Worm (Caenorhabditis elegans) whole organism, late embryonic: ENCODE data around the gene F53F4.16.

Experiments used
- C08G9.2 ChIP-seq: sonication (generic microtip); optimal IDR thresholded peaks from 2 replicates; lab custom pipeline; 2016; ENCODE audit warnings: mild to moderate bottlenecking, missing genetic modification characterization, moderate library complexity, missing compliant biosample characterization
- C38D4.7 ChIP-seq: fragments of 200-800 bp; sonication (Bioruptor generic); optimal IDR thresholded peaks from 2 replicates; lab custom pipeline; 2018; ENCODE audit warnings: mild to moderate bottlenecking, missing genetic modification characterization, moderate library complexity, missing compliant biosample characterization
- F13H6.1 ChIP-seq: sonication (generic microtip); optimal IDR thresholded peaks from 2 replicates; lab custom pipeline; 2016; ENCODE audit warnings: missing genetic modification characterization, missing compliant biosample characterization
- K02D7.2 ChIP-seq: sonication (generic microtip); optimal IDR thresholded peaks from 2 replicates; lab custom pipeline; 2017; ENCODE audit warnings: mild to moderate bottlenecking, missing genetic modification characterization, missing compliant biosample characterization
- K09A11.1 ChIP-seq: sonication (generic microtip); optimal IDR thresholded peaks from 2 replicates; lab custom pipeline; 2017; ENCODE audit warnings: antibody characterized with exemption, mild to moderate bottlenecking, missing genetic modification characterization, missing compliant biosample characterization; ENCODE audit not compliant: insufficient read depth
- T23F11.4 ChIP-seq: fragments of 200-800 bp; sonication (Bioruptor generic); optimal IDR thresholded peaks from 2 replicates; lab custom pipeline; 2018; ENCODE audit warnings: mild to moderate bottlenecking, missing genetic modification characterization, missing compliant biosample characterization
- ceh-14 ChIP-seq: sonication (generic microtip); optimal IDR thresholded peaks from 2 replicates; lab custom pipeline; 2016; ENCODE audit warnings: missing genotype, missing genetic modification characterization, missing compliant biosample characterization
- ceh-19 ChIP-seq: fragments of 200-800 bp; sonication (Bioruptor generic); optimal IDR thresholded peaks from 2 replicates; lab custom pipeline; 2018; ENCODE audit warnings: mild to moderate bottlenecking, missing genetic modification characterization, missing compliant biosample characterization
- ceh-2 ChIP-seq: sonication (generic microtip); optimal IDR thresholded peaks from 2 replicates; lab custom pipeline; 2016; ENCODE audit warnings: missing genotype, missing genetic modification characterization, missing compliant biosample characterization
- ceh-24 ChIP-seq: sonication (generic microtip); optimal IDR thresholded peaks from 2 replicates; lab custom pipeline; 2016; ENCODE audit warnings: mild to moderate bottlenecking, missing genetic modification characterization, missing compliant biosample characterization
- ceh-34 ChIP-seq: sonication (generic microtip); optimal IDR thresholded peaks from 2 replicates; lab custom pipeline; 2016; ENCODE audit warnings: mild to moderate bottlenecking, missing genetic modification characterization, missing compliant biosample characterization
- ceh-45 ChIP-seq: fragments of 200-800 bp; sonication (Bioruptor generic); IDR thresholded peaks from 2 replicates; pipeline ENCODE4 v1.3.6; 2022; ENCODE audit warnings: missing genetic modification reagents, missing genetic modification characterization, missing compliant biosample characterization
- ceh-48 ChIP-seq: sonication (generic microtip); optimal IDR thresholded peaks from 2 replicates; lab custom pipeline; 2016; ENCODE audit warnings: missing genetic modification characterization, inconsistent platforms, missing compliant biosample characterization
- ceh-6 ChIP-seq: fragments of 200-800 bp; sonication (Bioruptor generic); optimal IDR thresholded peaks from 2 replicates; lab custom pipeline; 2018; ENCODE audit warnings: mild to moderate bottlenecking, missing genetic modification characterization, missing compliant biosample characterization
- dve-1 ChIP-seq: sonication (generic microtip); optimal IDR thresholded peaks from 2 replicates; lab custom pipeline; 2017; ENCODE audit warnings: antibody characterized with exemption, mild to moderate bottlenecking, missing genetic modification characterization, missing compliant biosample characterization
- elt-2 ChIP-seq: sonication (generic microtip); optimal IDR thresholded peaks from 2 replicates; lab custom pipeline; 2016; ENCODE audit warnings: missing genetic modification reagents, missing genetic modification characterization, missing compliant biosample characterization
- eyg-1 ChIP-seq: sonication (generic microtip); optimal IDR thresholded peaks from 2 replicates; lab custom pipeline; 2016; ENCODE audit warnings: missing genotype, missing genetic modification characterization, missing compliant biosample characterization
- fkh-10 ChIP-seq: fragments of 150-350 bp; optimal IDR thresholded peaks from 2 replicates; lab custom pipeline; 2014; ENCODE audit warnings: missing biosample characterization, missing genetic modification reagents, missing genetic modification characterization
- fkh-6 ChIP-seq: sonication (generic microtip); optimal IDR thresholded peaks from 2 replicates; lab custom pipeline; 2016; ENCODE audit warnings: missing genetic modification characterization, missing compliant biosample characterization
- gmeb-2 ChIP-seq: sonication (generic microtip); optimal IDR thresholded peaks from 2 replicates; lab custom pipeline; 2016; ENCODE audit warnings: missing genetic modification characterization, inconsistent platforms, missing compliant biosample characterization
- hlh-15 ChIP-seq: sonication (generic microtip); optimal IDR thresholded peaks from 2 replicates; lab custom pipeline; 2016; ENCODE audit warnings: missing genetic modification characterization, missing compliant biosample characterization
- hlh-30 ChIP-seq: sonication (generic microtip); optimal IDR thresholded peaks from 2 replicates; lab custom pipeline; 2017; ENCODE audit warnings: antibody characterized with exemption, missing genetic modification characterization, missing compliant biosample characterization; ENCODE audit not compliant: insufficient read depth
- hlh-8 ChIP-seq: sonication (generic microtip); optimal IDR thresholded peaks from 2 replicates; lab custom pipeline; 2016; ENCODE audit warnings: missing genotype, missing genetic modification characterization, missing compliant biosample characterization
- npax-4 ChIP-seq: sonication (generic microtip); optimal IDR thresholded peaks from 2 replicates; lab custom pipeline; 2016; ENCODE audit warnings: missing genetic modification characterization, missing compliant biosample characterization
- pag-3 ChIP-seq: sonication (generic microtip); optimal IDR thresholded peaks from 2 replicates; lab custom pipeline; 2016; ENCODE audit warnings: missing compliant biosample characterization, missing genetic modification characterization, borderline replicate concordance
- pax-1 ChIP-seq: fragments of 150-350 bp; optimal IDR thresholded peaks from 2 replicates; lab custom pipeline; 2014; ENCODE audit warnings: missing biosample characterization, missing genetic modification characterization
- pha-2 ChIP-seq: sonication (generic microtip); optimal IDR thresholded peaks from 2 replicates; lab custom pipeline; 2017; ENCODE audit warnings: mild to moderate bottlenecking, missing genetic modification characterization, missing compliant biosample characterization
- pha-4 ChIP-seq: fragments of 150-350 bp; optimal IDR thresholded peaks from 2 replicates; lab custom pipeline; 2018; ENCODE audit warnings: missing biosample characterization, missing genetic modification reagents, missing genetic modification characterization
- rnt-1 ChIP-seq: sonication (generic microtip); optimal IDR thresholded peaks from 2 replicates; lab custom pipeline; 2016; ENCODE audit warnings: missing genetic modification characterization, missing compliant biosample characterization
- sox-2 ChIP-seq: fragments of 200-800 bp; sonication (Bioruptor generic); IDR thresholded peaks from 2 replicates; pipeline ENCODE4 v1.3.6; 2022; ENCODE audit warnings: missing genetic modification reagents, missing genetic modification characterization, missing compliant biosample characterization
- sox-4 ChIP-seq: sonication (generic microtip); optimal IDR thresholded peaks from 2 replicates; lab custom pipeline; 2017; ENCODE audit warnings: mild to moderate bottlenecking, missing genetic modification characterization, inconsistent platforms, missing compliant biosample characterization
- tbx-2 ChIP-seq: sonication (generic microtip); optimal IDR thresholded peaks from 2 replicates; lab custom pipeline; 2016; ENCODE audit warnings: missing genetic modification characterization, missing compliant biosample characterization
- tbx-7 ChIP-seq: sonication (generic microtip); optimal IDR thresholded peaks from 2 replicates; lab custom pipeline; 2016; ENCODE audit warnings: missing genotype, missing genetic modification characterization, missing compliant biosample characterization
- ttx-3 ChIP-seq: sonication (generic microtip); optimal IDR thresholded peaks from 2 replicates; lab custom pipeline; 2016; ENCODE audit warnings: missing genetic modification reagents, missing genetic modification characterization, missing compliant biosample characterization
- unc-3 ChIP-seq, 2 experiments: fragments of 200-800 bp in 1 of 2; sonication (Bioruptor generic) in 1 of 2; sonication (generic microtip) in 1 of 2; conservative IDR thresholded peaks in 1 of 2; optimal IDR thresholded peaks in 1 of 2; 2 replicates each; pipeline versions ENCODE4 v1.3.6 to Lab custom; 2016 to 2022; ENCODE audit warnings: missing compliant biosample characterization in 2 of 2, missing genetic modification characterization in 2 of 2, missing genetic modification reagents in 1 of 2
- unc-86 ChIP-seq: sonication (generic microtip); optimal IDR thresholded peaks from 2 replicates; lab custom pipeline; 2016; ENCODE audit warnings: missing genetic modification characterization, missing compliant biosample characterization
- ztf-16 ChIP-seq: sonication (generic microtip); optimal IDR thresholded peaks from 2 replicates; lab custom pipeline; 2017; ENCODE audit warnings: missing genetic modification characterization, missing compliant biosample characterization

F53F4.16 gene

DNA sequence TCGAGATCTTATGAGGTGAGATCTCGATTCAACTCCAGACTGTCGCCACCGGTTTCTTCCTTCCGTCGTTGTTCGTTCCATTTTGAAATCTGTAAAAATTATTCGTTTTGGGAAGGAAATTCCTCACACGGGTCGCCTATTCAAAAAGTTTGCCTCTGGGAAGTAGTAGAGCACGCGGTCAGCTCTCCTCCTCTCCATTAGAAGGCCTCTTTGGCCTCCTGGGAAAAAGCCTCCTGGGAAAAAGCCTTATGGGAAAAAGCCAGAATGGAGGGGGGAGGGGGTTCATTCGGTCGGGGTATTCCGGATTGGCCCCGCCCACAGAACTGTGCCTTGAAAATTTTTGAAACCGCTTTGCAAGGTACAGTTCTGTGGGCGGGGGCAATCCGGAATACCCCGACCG lies 26.0 kb upstream of the F53F4.16 start:
- TF ChIP-seq ttx-3 (tag; lab: Kevin White, UChicago) = no peak
- TF ChIP-seq unc-3 (GFP tag; conservative IDR thresholded peaks at IDR 0.05; lab: Robert Waterston, UW) = 0 out of 2 replicates have a peak, but pooled peaks have one; percentile 11
- no peak for TF ChIP-seq unc-3 (tag; optimal IDR thresholded peaks at IDR 0.05; lab: Kevin White, UChicago)
- TF ChIP-seq, all 69 proteins: peak for 1

DNA sequence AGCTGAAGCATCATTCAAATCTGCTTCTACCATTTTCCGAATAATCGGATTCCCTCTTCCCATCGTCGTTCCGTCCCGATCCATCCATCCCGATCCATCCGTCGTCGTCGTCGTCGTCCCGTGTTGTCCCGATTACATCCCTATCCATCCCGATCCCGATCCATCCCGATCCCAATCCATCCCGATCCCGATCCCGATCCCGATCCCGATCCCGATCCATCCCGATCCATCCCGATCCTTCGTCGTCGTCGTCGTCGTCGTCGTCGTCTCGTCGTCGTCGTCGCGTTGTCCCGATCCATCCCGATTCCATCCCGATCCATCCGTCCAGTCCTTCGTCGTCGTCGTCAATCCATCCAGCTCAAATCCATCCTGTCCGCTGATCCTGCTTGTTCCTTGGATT lies 25.6 kb upstream of the F53F4.16 start:
- no peak for TF ChIP-seq ceh-2 (tag; lab: Kevin White, UChicago)
- TF ChIP-seq sox-2 (GFP tag; lab: Robert Waterston, UW) = no peak
- no peak for TF ChIP-seq T23F11.4
- TF ChIP-seq tbx-7 (tag; lab: Kevin White, UChicago) = no peak
- TF ChIP-seq pax-1 (tag; lab: Kevin White, UChicago) = no peak
- no peak for TF ChIP-seq C08G9.2 (tag; lab: Kevin White, UChicago)
- TF ChIP-seq unc-86 = no peak
- TF ChIP-seq hlh-8 (tag; lab: Kevin White, UChicago) = no peak
- no peak for TF ChIP-seq hlh-15 (tag; lab: Kevin White, UChicago)

DNA sequence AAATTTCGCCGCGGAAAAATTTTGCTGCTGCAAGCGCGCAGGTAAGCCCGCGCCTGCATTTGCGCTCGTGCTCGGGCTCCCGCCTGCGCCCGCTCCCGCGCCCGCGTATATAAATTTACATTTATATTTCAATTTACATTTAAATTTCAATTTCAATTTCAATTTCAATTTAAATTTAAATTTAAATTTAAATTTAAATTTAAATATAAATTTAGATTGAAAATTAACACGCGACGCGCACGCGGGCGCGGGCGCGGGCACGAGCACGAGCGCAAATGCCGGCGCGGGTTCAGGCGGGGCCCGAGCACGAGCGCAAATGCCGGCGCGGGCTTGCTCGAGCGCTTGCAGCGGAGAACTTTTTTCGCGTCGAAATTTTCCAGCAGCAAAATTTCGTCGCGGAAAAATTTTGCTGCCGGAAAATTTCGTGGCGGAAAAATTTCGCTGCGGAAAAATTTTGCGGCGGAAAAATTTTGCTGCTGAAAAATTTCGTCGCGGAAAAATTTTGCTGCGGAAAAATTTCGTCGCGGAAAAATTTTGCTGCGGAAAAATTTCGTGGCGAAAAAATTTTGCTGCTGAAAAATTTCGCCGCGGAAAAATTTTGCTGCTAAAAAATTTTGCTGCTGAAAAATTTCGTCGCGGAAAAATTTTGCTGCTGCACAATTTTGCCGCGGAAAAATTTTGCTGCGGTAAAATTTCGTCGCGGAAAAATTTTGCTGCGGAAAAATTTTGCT lies 24.4 kb upstream of the F53F4.16 start:
- TF ChIP-seq pha-4 (tag; lab: Kevin White, UChicago) (no peak), npax-4 (no peak), ceh-6 (GFP tag; lab: Kevin White, UChicago) (no peak), hlh-30 (tag; lab: Kevin White, UChicago) (no peak), ceh-34 (tag; lab: Kevin White, UChicago) (no peak), F13H6.1 (tag; lab: Kevin White, UChicago) (no peak), K09A11.1 (tag; lab: Kevin White, UChicago) (no peak), ceh-24 (tag; lab: Kevin White, UChicago) (no peak), pax-1 (tag; lab: Kevin White, UChicago) (no peak), eyg-1 (tag; lab: Kevin White, UChicago) (no peak), ztf-16 (no peak), rnt-1 (tag; lab: Kevin White, UChicago) (no peak), K02D7.2 (tag; lab: Kevin White, UChicago) (peak; percentile 68), sox-2 (GFP tag; lab: Robert Waterston, UW) (no peak), ceh-14 (tag; lab: Kevin White, UChicago) (no peak), ceh-45 (0 out of 2 replicates have a peak, but pooled peaks have one; percentile 30), sox-4 (peak; percentile 40), ceh-19 (GFP tag; lab: Kevin White, UChicago) (no peak), ceh-48 (tag; lab: Kevin White, UChicago) (peak; percentile 1), pha-2 (peak; percentile 31), tbx-2 (no peak), fkh-10 (GFP tag; lab: Kevin White, UChicago) (no peak), dve-1 (no peak), fkh-6 (tag; lab: Kevin White, UChicago) (no peak), gmeb-2 (peak; percentile 60)

ce11 chrV:13638040-13638439 lies 16.4 kb upstream of the F53F4.16 start:
- TF ChIP-seq hlh-8 (tag; lab: Kevin White, UChicago) = no peak
- TF ChIP-seq ceh-34 (tag; lab: Kevin White, UChicago) = no peak
- peak; percentile 75 for TF ChIP-seq elt-2
- TF ChIP-seq K02D7.2 (tag; lab: Kevin White, UChicago) = no peak
- no peak for TF ChIP-seq C38D4.7
- no peak for TF ChIP-seq ceh-2 (tag; lab: Kevin White, UChicago)
- TF ChIP-seq tbx-2 = no peak
- no peak for TF ChIP-seq pag-3 (tag; lab: Kevin White, UChicago)
